Worm (Caenorhabditis elegans): ENCODE results near the gene Y43B11AR.3.
A peak's percentile ranks its signal among the peaks of the same experiment; 100 is the strongest.

Gene Y43B11AR.3

DNA sequence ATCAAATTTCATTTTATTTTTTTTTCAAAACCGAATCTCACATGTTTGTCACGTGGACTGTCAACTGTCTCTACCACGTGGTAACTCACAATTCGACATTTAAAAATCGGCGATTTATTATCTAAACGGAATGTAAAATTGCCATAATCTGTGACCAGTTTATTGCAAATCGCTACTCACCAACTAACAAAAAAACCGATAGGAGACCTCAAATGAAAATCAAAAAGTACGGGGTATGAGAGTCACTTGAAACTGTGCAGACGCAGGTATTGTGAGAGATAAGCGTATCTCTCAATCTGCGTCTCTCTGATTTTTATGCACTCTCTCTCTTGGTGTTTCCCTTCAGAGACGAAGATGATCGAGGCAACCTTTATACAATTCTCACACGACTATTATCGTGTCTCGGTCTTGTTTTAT is 35.7 kb downstream of the Y43B11AR.3 start (continued):
- TF ChIP-seq nfya-1 (tag; optimal IDR thresholded peaks at IDR 0.05; ENCODE audit: borderline replicate concordance, insufficient read depth) (no peak), madf-8 (GFP tag; conservative IDR thresholded peaks at IDR 0.05) (no peak), rpc-1 (optimal IDR thresholded peaks at IDR 0.05) (no peak), rpc-1 (tag; optimal IDR thresholded peaks at IDR 0.05) (no peak), die-1 (tag; optimal IDR thresholded peaks at IDR 0.05) (no peak), Y56A3A.18 (GFP tag; IDR thresholded peaks at IDR 0.05) (0 out of 2 replicates have a peak, but pooled peaks have one; percentile 24), aptf-2 (GFP tag; conservative IDR thresholded peaks at IDR 0.05) (no peak), mxl-1 (tag; optimal IDR thresholded peaks at IDR 0.05) (no peak), ztf-25 (GFP tag; IDR thresholded peaks at IDR 0.05) (no peak), lag-1 (GFP tag; IDR thresholded peaks at IDR 0.05) (no peak), cebp-1 (GFP tag; IDR thresholded peaks at IDR 0.05) (no peak), cebp-1 (tag; optimal IDR thresholded peaks at IDR 0.05) (peak; percentile 68), hlh-26 (GFP tag; conservative IDR thresholded peaks at IDR 0.05) (no peak), tbp1 (GFP tag; optimal IDR thresholded peaks at IDR 0.05) (peak; percentile 40), let-526 (GFP tag; IDR thresholded peaks at IDR 0.05) (peak; percentile 6; the same call in 1 of the 2 replicates), lin-40 (tag; optimal IDR thresholded peaks at IDR 0.05) (peak; percentile 74), T07F8.4 (tag; optimal IDR thresholded peaks at IDR 0.05) (no peak), mcd-1 (GFP tag; IDR thresholded peaks at IDR 0.05) (no peak), ceh-79 (tag; optimal IDR thresholded peaks at IDR 0.05) (no peak), madf-3 (GFP tag; IDR thresholded peaks at IDR 0.05) (no peak), snpc-4 (GFP tag; optimal IDR thresholded peaks at IDR 0.05) (no peak), snpc-4 (tag; optimal IDR thresholded peaks at IDR 0.05) (no peak), sptf-2 (GFP tag; optimal IDR thresholded peaks at IDR 0.05) (no peak), ekl-4 (GFP tag; IDR thresholded peaks at IDR 0.05) (no peak), nhr-179 (tag; optimal IDR thresholded peaks at IDR 0.05) (no peak), dox-1 (GFP tag; IDR thresholded peaks at IDR 0.05) (peak; percentile 49; the same call in 1 of the 2 replicates), snpc-1.3 (tag; optimal IDR thresholded peaks at IDR 0.05; ENCODE audit: insufficient read depth) (no peak), fkh-3 (tag; optimal IDR thresholded peaks at IDR 0.05) (no peak), Y53F4B.3 (GFP tag; IDR thresholded peaks at IDR 0.05) (no peak), hrde-1 (tag; optimal IDR thresholded peaks at IDR 0.05; ENCODE audit: borderline replicate concordance) (no peak), ceh-100 (GFP tag; IDR thresholded peaks at IDR 0.05) (no peak), madf-6 (GFP tag; IDR thresholded peaks at IDR 0.05) (no peak), nfyb-1 (GFP tag; IDR thresholded peaks at IDR 0.05) (no peak), nfya-2 (GFP tag; IDR thresholded peaks at IDR 0.05) (no peak), mel-28 (tag; optimal IDR thresholded peaks at IDR 0.05; ENCODE audit: borderline replicate concordance) (no peak), C06A6.2 (GFP tag; conservative IDR thresholded peaks at IDR 0.05) (0 out of 2 replicates have a peak, but pooled peaks have one; percentile 36), F33H1.4 (GFP tag; IDR thresholded peaks at IDR 0.05) (no peak), ceh-27 (GFP tag; optimal IDR thresholded peaks at IDR 0.05) (no peak), lir-1 (GFP tag; conservative IDR thresholded peaks at IDR 0.05) (no peak), efl-1 (GFP tag; optimal IDR thresholded peaks at IDR 0.05) (no peak), D2030.7 (GFP tag; IDR thresholded peaks at IDR 0.05) (no peak), tlf-1 (GFP tag; optimal IDR thresholded peaks at IDR 0.05) (no peak), ztf-28 (GFP tag; IDR thresholded peaks at IDR 0.05) (no peak), unc-62 (GFP tag; optimal IDR thresholded peaks at IDR 0.05) (no peak), dpl-1 (GFP tag; optimal IDR thresholded peaks at IDR 0.05) (no peak), dpff-1 (tag; optimal IDR thresholded peaks at IDR 0.05) (no peak), lin-35 (GFP tag; optimal IDR thresholded peaks at IDR 0.05) (no peak), egl-44 (GFP tag; IDR thresholded peaks at IDR 0.05) (0 out of 2 replicates have a peak, but pooled peaks have one; percentile 8), pbrm-1 (GFP tag; IDR thresholded peaks at IDR 0.05) (no peak), ztf-22 (GFP tag; optimal IDR thresholded peaks at IDR 0.05) (peak; percentile 75)
